Worm (Caenorhabditis elegans) whole organism, L4 larva: ENCODE results near the gene F43E2.11.

Experiments used
- D1046.2 ChIP-seq: fragments of 200-800 bp; sonication (Bioruptor generic); IDR thresholded peaks from 2 replicates; pipeline ENCODE4 v1.3.6; 2022; ENCODE audit warnings: missing genetic modification characterization, missing compliant biosample characterization
- F26F4.8 ChIP-seq: fragments of 200-800 bp; sonication (Bioruptor generic); conservative IDR thresholded peaks from 2 replicates; pipeline ENCODE4 v1.3.6; 2022; ENCODE audit warnings: missing genetic modification characterization, missing compliant biosample characterization
- F49E8.2 ChIP-seq: sonication (generic microtip); optimal IDR thresholded peaks from 2 replicates; lab custom pipeline; 2016; ENCODE audit warnings: missing compliant biosample characterization, mild to moderate bottlenecking, missing genetic modification characterization, borderline replicate concordance
- T20F7.1 ChIP-seq: fragments of 200-800 bp; sonication (Bioruptor generic); optimal IDR thresholded peaks from 2 replicates; lab custom pipeline; 2018; ENCODE audit warnings: mild to moderate bottlenecking, missing genetic modification characterization, missing compliant biosample characterization
- T26A8.4 ChIP-seq: fragments of 200-800 bp; sonication (Bioruptor generic); IDR thresholded peaks from 2 replicates; pipeline ENCODE4 v1.3.6; 2022; ENCODE audit warnings: missing genetic modification characterization, missing compliant biosample characterization
- Y48G9A.11 ChIP-seq: fragments of 200-800 bp; sonication (Bioruptor generic); IDR thresholded peaks from 2 replicates; pipeline ENCODE4 v1.3.6; 2022; ENCODE audit warnings: missing genetic modification reagents, missing genetic modification characterization, missing compliant biosample characterization
- Y75B8A.6 ChIP-seq: fragments of 200-800 bp; sonication (Bioruptor generic); IDR thresholded peaks from 2 replicates; pipeline ENCODE4 v1.3.6; 2022; ENCODE audit warnings: missing genetic modification reagents, missing genetic modification characterization, missing compliant biosample characterization
- ZK546.5 ChIP-seq, 2 experiments: sonication (generic microtip); optimal IDR thresholded peaks; 2 replicates each; lab custom pipeline; 2017; ENCODE audit warnings: missing biosample characterization in 2 of 2, missing genetic modification characterization in 2 of 2
- aha-1 ChIP-seq: fragments of 150-350 bp; peaks from one replicate; lab custom pipeline; 2014; ENCODE audit warnings: missing biosample characterization, missing genetic modification characterization
- attf-4 ChIP-seq: sonication (generic microtip); optimal IDR thresholded peaks from 3 replicates; lab custom pipeline; 2017; ENCODE audit warnings: missing biosample characterization, missing genetic modification characterization
- ceh-20 ChIP-seq: fragments of 200-800 bp; sonication (Bioruptor generic); IDR thresholded peaks from 2 replicates; pipeline ENCODE4 v1.3.6; 2022; ENCODE audit warnings: missing genetic modification reagents, missing genetic modification characterization, missing compliant biosample characterization
- ceh-44 ChIP-seq: fragments of 200-800 bp; sonication (Bioruptor generic); IDR thresholded peaks from 2 replicates; pipeline ENCODE4 v1.3.6; 2022; ENCODE audit warnings: missing genetic modification reagents, missing genetic modification characterization, missing compliant biosample characterization
- ceh-82 ChIP-seq: sonication (generic microtip); optimal IDR thresholded peaks from 2 replicates; lab custom pipeline; 2017; ENCODE audit warnings: missing biosample characterization, missing genetic modification characterization
- ces-1 ChIP-seq: fragments of 150-350 bp; sonication (generic microtip); optimal IDR thresholded peaks from 4 replicates; lab custom pipeline; 2014; ENCODE audit warnings: missing biosample characterization, missing genetic modification reagents, missing genetic modification characterization
- cey-2 ChIP-seq: sonication (generic microtip); optimal IDR thresholded peaks from 3 replicates; lab custom pipeline; 2017; ENCODE audit warnings: missing genetic modification characterization, mild to moderate bottlenecking, missing compliant biosample characterization, antibody characterized with exemption, borderline replicate concordance; ENCODE audit not compliant: insufficient read depth
- daf-16 ChIP-seq, 3 experiments: sonication (generic microtip); optimal IDR thresholded peaks; 2 replicates each; lab custom pipeline; 2016 to 2017; ENCODE audit warnings: missing genetic modification characterization in 3 of 3, missing genetic modification reagents in 3 of 3, mild to moderate bottlenecking in 2 of 3, missing compliant biosample characterization in 2 of 3, missing biosample characterization in 1 of 3, moderate library complexity in 1 of 3
- daf-19 ChIP-seq: fragments of 200-800 bp; sonication (Bioruptor generic); conservative IDR thresholded peaks from 2 replicates; pipeline ENCODE4 v1.3.6; 2022; ENCODE audit warnings: missing genetic modification characterization, missing compliant biosample characterization
- dmd-8 ChIP-seq: fragments of 200-800 bp; sonication (Bioruptor generic); IDR thresholded peaks from 2 replicates; pipeline ENCODE4 v1.3.6; 2022; ENCODE audit warnings: missing genetic modification characterization, missing compliant biosample characterization
- dmd-9 ChIP-seq: fragments of 200-800 bp; sonication (Bioruptor generic); IDR thresholded peaks from 2 replicates; pipeline ENCODE4 v1.3.6; 2022; ENCODE audit warnings: missing genetic modification reagents, missing genetic modification characterization, missing compliant biosample characterization
- dpl-1 ChIP-seq: fragments of 150-350 bp; optimal IDR thresholded peaks from 2 replicates; lab custom pipeline; 2014; ENCODE audit warnings: missing biosample characterization, missing genetic modification reagents, missing genetic modification characterization
- duxl-1 ChIP-seq: sonication (generic microtip); optimal IDR thresholded peaks from 2 replicates; lab custom pipeline; 2016; ENCODE audit warnings: mild to moderate bottlenecking, missing genetic modification characterization, moderate library complexity, missing compliant biosample characterization; ENCODE audit not compliant: poor library complexity
- dve-1 ChIP-seq: sonication (generic microtip); optimal IDR thresholded peaks from 2 replicates; lab custom pipeline; 2017; ENCODE audit warnings: antibody characterized with exemption, mild to moderate bottlenecking, missing genetic modification characterization, missing compliant biosample characterization; ENCODE audit not compliant: insufficient read depth
- egl-27 ChIP-seq: sonication (generic microtip); optimal IDR thresholded peaks from 3 replicates; lab custom pipeline; 2017; ENCODE audit warnings: missing biosample characterization, missing genetic modification reagents, missing genetic modification characterization
- fkh-10 ChIP-seq: fragments of 150-350 bp; optimal IDR thresholded peaks from 2 replicates; lab custom pipeline; 2014; ENCODE audit warnings: missing biosample characterization, missing genetic modification reagents, missing genetic modification characterization
- hlh-11 ChIP-seq: fragments of 200-800 bp; sonication (Bioruptor generic); optimal IDR thresholded peaks from 2 replicates; lab custom pipeline; 2018; ENCODE audit warnings: mild to moderate bottlenecking, missing genetic modification characterization, missing compliant biosample characterization
- hmg-1.1 ChIP-seq: fragments of 200-800 bp; sonication (Bioruptor generic); IDR thresholded peaks from 2 replicates; pipeline ENCODE4 v1.3.6; 2022; ENCODE audit warnings: missing genetic modification reagents, missing genetic modification characterization, missing compliant biosample characterization
- lim-7 ChIP-seq: fragments of 200-800 bp; sonication (Bioruptor generic); IDR thresholded peaks from 2 replicates; pipeline ENCODE4 v1.3.6; 2022; ENCODE audit warnings: missing genetic modification characterization, missing compliant biosample characterization
- lin-38 ChIP-seq: fragments of 200-800 bp; sonication (Bioruptor generic); IDR thresholded peaks from 2 replicates; pipeline ENCODE4 v1.3.6; 2022; ENCODE audit warnings: missing genetic modification reagents, missing genetic modification characterization, missing compliant biosample characterization
- lin-39 ChIP-seq: fragments of 150-350 bp; optimal IDR thresholded peaks from 2 replicates; lab custom pipeline; 2014; ENCODE audit warnings: missing biosample characterization, missing genetic modification reagents, missing genetic modification characterization
- lir-3 ChIP-seq: sonication (generic microtip); optimal IDR thresholded peaks from 2 replicates; lab custom pipeline; 2016; ENCODE audit warnings: mild to moderate bottlenecking, missing genetic modification characterization, missing compliant biosample characterization
- madf-5 ChIP-seq, 2 experiments: fragments of 200-800 bp; sonication (Bioruptor generic); IDR thresholded peaks; 2 replicates each; pipeline ENCODE4 v1.3.6; 2022; ENCODE audit warnings: missing compliant biosample characterization in 2 of 2, missing genetic modification characterization in 2 of 2
- mdt-29 ChIP-seq: fragments of 200-800 bp; sonication (Bioruptor generic); IDR thresholded peaks from 2 replicates; pipeline ENCODE4 v1.3.6; 2022; ENCODE audit warnings: missing genetic modification reagents, missing genetic modification characterization, missing compliant biosample characterization
- mep-1 ChIP-seq: fragments of 150-350 bp; sonication (generic microtip); optimal IDR thresholded peaks from 3 replicates; lab custom pipeline; 2014; ENCODE audit warnings: missing biosample characterization, missing genetic modification characterization
- mxl-3 ChIP-seq: fragments of 200-800 bp; sonication (Bioruptor generic); optimal IDR thresholded peaks from 2 replicates; lab custom pipeline; 2018; ENCODE audit warnings: mild to moderate bottlenecking, missing genetic modification characterization, missing compliant biosample characterization
- nhr-28 ChIP-seq: fragments of 150-350 bp; optimal IDR thresholded peaks from 2 replicates; lab custom pipeline; 2014; ENCODE audit warnings: missing biosample characterization, missing genetic modification characterization
- nhr-41 ChIP-seq: fragments of 200-800 bp; sonication (Bioruptor generic); IDR thresholded peaks from 2 replicates; pipeline ENCODE4 v1.3.6; 2022; ENCODE audit warnings: missing genetic modification reagents, missing genetic modification characterization, missing compliant biosample characterization
- nhr-48 ChIP-seq: sonication (generic microtip); optimal IDR thresholded peaks from 2 replicates; lab custom pipeline; 2016; ENCODE audit warnings: mild to moderate bottlenecking, missing genetic modification characterization, missing compliant biosample characterization
- nhr-77 ChIP-seq: fragments of 150-350 bp; optimal IDR thresholded peaks from 2 replicates; lab custom pipeline; 2014; ENCODE audit warnings: missing biosample characterization, missing genetic modification characterization
- saeg-2 ChIP-seq: fragments of 200-800 bp; sonication (Bioruptor generic); IDR thresholded peaks from 2 replicates; pipeline ENCODE4 v1.3.6; 2022; ENCODE audit warnings: missing genetic modification reagents, missing genetic modification characterization, missing compliant biosample characterization
- set-16 ChIP-seq: fragments of 200-800 bp; sonication (Bioruptor generic); IDR thresholded peaks from 2 replicates; pipeline ENCODE4 v1.3.6; 2022; ENCODE audit warnings: missing genetic modification reagents, missing genetic modification characterization, missing compliant biosample characterization
- skn-1 ChIP-seq: fragments of 150-350 bp; optimal IDR thresholded peaks from 2 replicates; lab custom pipeline; 2014; ENCODE audit warnings: missing biosample characterization, missing genetic modification characterization
- snpc-4 ChIP-seq: fragments of 150-350 bp; optimal IDR thresholded peaks from 2 replicates; lab custom pipeline; 2014; ENCODE audit warnings: missing biosample characterization, missing genetic modification characterization
- spr-3 ChIP-seq: fragments of 200-800 bp; sonication (Bioruptor generic); optimal IDR thresholded peaks from 2 replicates; lab custom pipeline; 2018; ENCODE audit warnings: mild to moderate bottlenecking, missing genetic modification characterization, missing compliant biosample characterization
- unc-62 ChIP-seq, 3 experiments: fragments of 150-350 bp in 1 of 3; sonication (generic microtip); optimal IDR thresholded peaks in 2 of 3; peaks in 1 of 3; 1 replicate in 1 of 3; 2 replicates in 2 of 3; lab custom pipeline; 2014 to 2017; ENCODE audit warnings: missing biosample characterization in 3 of 3, missing genetic modification characterization in 3 of 3, missing genetic modification reagents in 3 of 3, missing genotype in 1 of 3
- zfp-2 ChIP-seq: sonication (generic microtip); optimal IDR thresholded peaks from 2 replicates; lab custom pipeline; 2016; ENCODE audit warnings: mild to moderate bottlenecking, missing genetic modification characterization, missing compliant biosample characterization
- zip-2 ChIP-seq: fragments of 150-350 bp; optimal IDR thresholded peaks from 2 replicates; lab custom pipeline; 2014; ENCODE audit warnings: missing biosample characterization, missing genetic modification characterization

F43E2.11 gene

DNA sequence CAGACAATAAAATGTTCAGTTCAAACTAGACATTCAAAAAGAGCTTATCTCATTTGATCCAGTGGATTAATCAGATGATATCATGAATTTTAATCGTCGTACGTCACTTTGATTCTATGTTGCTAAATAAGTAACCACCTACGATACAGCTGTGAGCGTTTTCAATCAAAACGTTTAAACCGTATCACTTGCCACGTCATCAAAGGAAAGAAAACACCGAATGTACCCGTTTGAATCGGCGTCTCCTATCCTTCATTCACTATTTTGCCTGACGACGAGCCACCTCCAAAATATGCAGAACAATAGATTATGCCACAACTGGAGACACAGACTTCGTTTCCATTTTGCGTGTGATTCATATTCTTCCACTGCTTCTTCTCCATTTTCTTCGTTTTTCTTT lies 24.2 kb downstream of the F43E2.11 start:
- TF ChIP-seq attf-4 (tag; lab: Kevin White, UChicago) (no peak), lim-7 (GFP tag; lab: Robert Waterston, UW) (no peak), Y48G9A.11 (GFP tag; lab: Robert Waterston, UW) (no peak), saeg-2 (GFP tag; lab: Robert Waterston, UW) (no peak), dpl-1 (GFP tag; lab: Kevin White, UChicago) (no peak), set-16 (GFP tag; lab: Robert Waterston, UW) (no peak), ZK546.5 (tag; optimal IDR thresholded peaks at IDR 0.05; lab: Kevin White, UChicago) (no peak), madf-5 (GFP tag; IDR thresholded peaks at IDR 0.05; lab: Robert Waterston, UW) (no peak), ceh-82 (tag; lab: Kevin White, UChicago) (no peak), spr-3 (GFP tag; lab: Kevin White, UChicago) (no peak), nhr-28 (no peak), hlh-11 (tag; lab: Kevin White, UChicago) (peak; percentile 4), dve-1 (no peak), D1046.2 (GFP tag; lab: Robert Waterston, UW) (no peak), unc-62 (GFP tag; optimal IDR thresholded peaks at IDR 0.05 in 1 of 2; lab: Kevin White, UChicago) (peak in 1 of 2 experiments; percentile 98), unc-62 (tag; optimal IDR thresholded peaks at IDR 0.05; lab: Kevin White, UChicago) (no peak)

DNA sequence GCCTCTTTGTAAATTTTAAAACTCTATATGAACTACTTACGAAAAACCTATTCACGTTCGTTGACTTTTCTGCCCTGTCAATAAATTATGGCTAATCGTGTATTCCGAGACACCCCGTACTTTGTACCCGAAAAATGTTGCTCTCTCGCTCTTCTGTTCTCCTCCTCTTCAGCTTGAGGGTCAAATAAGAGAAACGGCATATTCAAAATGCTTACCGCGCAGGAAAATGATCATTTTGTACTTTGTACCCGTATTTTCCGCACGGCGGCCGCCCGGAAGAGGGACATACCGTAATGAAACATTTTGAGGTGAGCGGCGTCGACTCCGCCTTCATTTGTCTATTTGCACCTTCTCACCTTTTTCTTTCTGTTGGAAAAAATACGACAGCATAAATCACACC lies 26.4 kb downstream of the F43E2.11 start:
- TF ChIP-seq aha-1 (tag; lab: Kevin White, UChicago), result peak; percentile 6
- 0 out of 2 replicates have a peak, but pooled peaks have one; percentile 16 for TF ChIP-seq dmd-8 (GFP tag; lab: Robert Waterston, UW)
- TF ChIP-seq ceh-20, result no peak
- no peak for TF ChIP-seq ceh-44 (GFP tag; lab: Robert Waterston, UW)
- TF ChIP-seq nhr-77, result no peak
- TF ChIP-seq lir-3, result no peak
- TF ChIP-seq T26A8.4 (GFP tag; lab: Robert Waterston, UW), result 0 out of 2 replicates have a peak, but pooled peaks have one; percentile 8

DNA sequence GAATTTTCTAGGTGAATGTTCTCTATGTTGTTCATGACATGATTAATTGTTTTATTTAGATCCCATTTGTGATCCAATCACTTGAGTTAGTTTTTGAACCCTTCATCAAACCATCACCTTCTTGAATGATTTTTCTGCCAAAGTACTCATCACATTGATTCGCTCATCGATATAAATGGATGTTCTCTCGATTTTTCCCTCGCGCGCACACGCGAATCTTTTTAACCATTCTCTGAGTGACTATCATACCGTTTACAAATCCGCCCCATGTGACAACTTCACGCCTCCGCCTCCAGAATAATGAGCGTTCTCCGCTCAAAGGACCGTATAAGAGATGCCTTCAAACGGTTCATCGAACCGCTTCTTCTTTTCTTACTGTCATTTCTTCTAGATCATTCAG lies 27.2 kb downstream of the F43E2.11 start:
- TF ChIP-seq duxl-1 (tag; lab: Kevin White, UChicago) (no peak), attf-4 (tag; lab: Kevin White, UChicago) (no peak), unc-62 (GFP tag; optimal IDR thresholded peaks at IDR 0.05 in 1 of 2; lab: Kevin White, UChicago) (peak in 1 of 2 experiments; percentile 98), unc-62 (tag; optimal IDR thresholded peaks at IDR 0.05; lab: Kevin White, UChicago) (no peak), cey-2 (tag; lab: Kevin White, UChicago) (no peak), mdt-29 (GFP tag; lab: Robert Waterston, UW) (no peak), lin-39 (tag; lab: Kevin White, UChicago) (no peak), hmg-1.1 (GFP tag; lab: Robert Waterston, UW) (no peak), nhr-28 (peak; percentile 74), aha-1 (tag; lab: Kevin White, UChicago) (peak; percentile 56), mep-1 (tag; lab: Kevin White, UChicago) (peak; percentile 13), mxl-3 (GFP tag; lab: Kevin White, UChicago) (peak; percentile 62), F49E8.2 (tag; lab: Kevin White, UChicago) (no peak), lin-38 (no peak), daf-16 (GFP tag; optimal IDR thresholded peaks at IDR 0.05; lab: Kevin White, UChicago) (no peak), daf-16 (tag; optimal IDR thresholded peaks at IDR 0.05; lab: Kevin White, UChicago) (no peak), daf-19 (GFP tag; lab: Robert Waterston, UW) (no peak), saeg-2 (GFP tag; lab: Robert Waterston, UW) (no peak), zip-2 (no peak), skn-1 (no peak), nhr-41 (GFP tag; lab: Robert Waterston, UW) (no peak), Y75B8A.6 (GFP tag; lab: Robert Waterston, UW) (no peak), ceh-82 (tag; lab: Kevin White, UChicago) (no peak), nhr-48 (tag; lab: Kevin White, UChicago) (peak; percentile 40), snpc-4 (tag; lab: Kevin White, UChicago) (no peak), egl-27 (tag; lab: Kevin White, UChicago) (no peak), ceh-44 (GFP tag; lab: Robert Waterston, UW) (no peak), fkh-10 (GFP tag; lab: Kevin White, UChicago) (no peak), ces-1 (GFP tag; lab: Kevin White, UChicago) (no peak), zfp-2 (tag; lab: Kevin White, UChicago) (no peak), dmd-9 (GFP tag; lab: Robert Waterston, UW) (no peak), dpl-1 (GFP tag; lab: Kevin White, UChicago) (no peak), F26F4.8 (GFP tag; lab: Robert Waterston, UW) (no peak), T20F7.1 (GFP tag; lab: Kevin White, UChicago) (no peak)
